Worm (Caenorhabditis elegans) whole organism, late embryonic: ENCODE data around the gene Y46E12A.2.

ENCODE experiments used
- nhr-11 ChIP-seq: fragments of 150-350 bp; optimal IDR thresholded peaks from 2 replicates; lab custom pipeline; 2014; ENCODE audit warnings: missing biosample characterization, missing genetic modification characterization
- pqm-1 ChIP-seq: sonication (generic microtip); optimal IDR thresholded peaks from 2 replicates; lab custom pipeline; 2016; ENCODE audit warnings: missing genetic modification characterization, missing compliant biosample characterization
- pros-1 ChIP-seq: fragments of 150-350 bp; optimal IDR thresholded peaks from 2 replicates; lab custom pipeline; 2014; ENCODE audit warnings: missing biosample characterization, missing genetic modification reagents, missing genetic modification characterization

ce11 chrIII:1799407-1799806 lies 40.7 kb downstream of the Y46E12A.2 start:
- TF ChIP-seq nhr-11 (tag; lab: Kevin White, UChicago) (no peak), pros-1 (no peak), pqm-1 (tag; lab: Kevin White, UChicago) (no peak)
